Fruit fly (Drosophila melanogaster): ENCODE data around the gene Drsl6.
A peak's percentile ranks its signal among the peaks of the same experiment; 100 is the strongest.

Drsl6 gene

dm6 chr3L:3303534-3304459, 32.4 kb downstream of the Drsl6 start, which contains the start of gene ZnT63C (continued):
- TF ChIP-seq dmrt11E (tag; optimal IDR thresholded peaks at IDR 0.05) (no peak), eyg (GFP tag; optimal IDR thresholded peaks at IDR 0.05) (no peak), row (GFP tag; IDR thresholded peaks at IDR 0.05) (peak; percentile 33; the same call in 2 of the 3 replicates), CG1647 (GFP tag; optimal IDR thresholded peaks at IDR 0.05) (no peak), D (optimal IDR thresholded peaks at IDR 0.05) (no peak), D (GFP tag; optimal IDR thresholded peaks at IDR 0.05) (peak; percentile 6), Dref (GFP tag; IDR thresholded peaks at IDR 0.05) (peak; percentile 84), MESR4 (GFP tag; optimal IDR thresholded peaks at IDR 0.05) (peak; percentile 92), tap (tag; optimal IDR thresholded peaks at IDR 0.05) (no peak), cg (GFP tag; optimal IDR thresholded peaks at IDR 0.05) (peak; percentile 83), ato (GFP tag; IDR thresholded peaks at IDR 0.05; ENCODE audit: partially characterized antibody) (peak; percentile 93), CG8944 (GFP tag; optimal IDR thresholded peaks at IDR 0.05) (no peak), CG6854 (GFP tag; optimal IDR thresholded peaks at IDR 0.05) (peak; percentile 11), CG9797 (GFP tag; optimal IDR thresholded peaks at IDR 0.05) (peak; percentile 82), ci (GFP tag; IDR thresholded peaks at IDR 0.05) (peak; percentile 77; the same call in 2 of the 3 replicates), CG9215 (GFP tag; IDR thresholded peaks at IDR 0.05) (no peak), CrebB (tag; optimal IDR thresholded peaks at IDR 0.05) (peak; percentile 6), grau (tag; optimal IDR thresholded peaks at IDR 0.05) (peak; percentile 75), sd (tag; optimal IDR thresholded peaks at IDR 0.05) (peak; percentile 58), CG15514 (GFP tag; optimal IDR thresholded peaks at IDR 0.05) (no peak), usp (GFP tag; optimal IDR thresholded peaks at IDR 0.05) (no peak), CG12219 (GFP tag; optimal IDR thresholded peaks at IDR 0.05) (no peak), fru (optimal IDR thresholded peaks at IDR 0.05) (no peak), inv (GFP tag; IDR thresholded peaks at IDR 0.05; ENCODE audit: partially characterized antibody) (peak; percentile 41), CG14860 (GFP tag; IDR thresholded peaks at IDR 0.05; ENCODE audit: partially characterized antibody) (peak; percentile 88), YL-1 (GFP tag; optimal IDR thresholded peaks at IDR 0.05) (peak; percentile 72), CG12391 (tag; optimal IDR thresholded peaks at IDR 0.05) (no peak), CG18764 (GFP tag; optimal IDR thresholded peaks at IDR 0.05) (no peak), CG8290 (GFP tag; optimal IDR thresholded peaks at IDR 0.05) (no peak), CG8290 (tag; optimal IDR thresholded peaks at IDR 0.05) (peak in 1 of 2 experiments; percentile 30), CG9727 (GFP tag; optimal IDR thresholded peaks at IDR 0.05) (no peak), CG13287 (GFP tag; IDR thresholded peaks at IDR 0.05; ENCODE audit: partially characterized antibody) (peak; percentile 85), sna (GFP tag; IDR thresholded peaks at IDR 0.05; ENCODE audit: partially characterized antibody) (peak; percentile 62), Trl (optimal IDR thresholded peaks at IDR 0.05) (no peak), Trl (GFP tag; optimal IDR thresholded peaks at IDR 0.05) (no peak), CG12769 (tag; optimal IDR thresholded peaks at IDR 0.05) (peak; percentile 54), CG9437 (GFP tag; optimal IDR thresholded peaks at IDR 0.05) (no peak)

dm6 chr3L:3303087-3303526, 33.1 kb downstream of the Drsl6 start, which contains the start of gene CG14968:
Gene CG14968 (minus strand): TSS chr3L:3303112.
- TF ChIP-seq Ssrp (tag; optimal IDR thresholded peaks at IDR 0.05): peak; percentile 92
- peak; percentile 29 for TF ChIP-seq Ets97D (GFP tag; optimal IDR thresholded peaks at IDR 0.05)
- TF ChIP-seq ems (GFP tag; optimal IDR thresholded peaks at IDR 0.05): peak; percentile 91
- no peak for TF ChIP-seq CG9876 (GFP tag; optimal IDR thresholded peaks at IDR 0.05)
- peak; percentile 62 for TF ChIP-seq CG10565 (GFP tag; optimal IDR thresholded peaks at IDR 0.05)
- peak; percentile 86 for TF ChIP-seq Sox100B (GFP tag; optimal IDR thresholded peaks at IDR 0.05)
- peak; percentile 77; the same call in 1 of the 2 replicates for TF ChIP-seq sim (GFP tag; IDR thresholded peaks at IDR 0.05)
- TF ChIP-seq Xrp1 (GFP tag; IDR thresholded peaks at IDR 0.05): peak; percentile 95
- TF ChIP-seq Oaz (GFP tag; IDR thresholded peaks at IDR 0.05): peak; percentile 96
- TF ChIP-seq knrl (GFP tag; IDR thresholded peaks at IDR 0.05; ENCODE audit: partially characterized antibody): no peak
- peak; percentile 92 for TF ChIP-seq Max (GFP tag; optimal IDR thresholded peaks at IDR 0.05)
- TF ChIP-seq HmgD (GFP tag; optimal IDR thresholded peaks at IDR 0.05): no peak
- peak; percentile 90 for TF ChIP-seq dati (GFP tag; IDR thresholded peaks at IDR 0.05)
- TF ChIP-seq Gug (GFP tag; IDR thresholded peaks at IDR 0.05): peak; percentile 86
- no peak for TF ChIP-seq D (optimal IDR thresholded peaks at IDR 0.05)
- TF ChIP-seq D (GFP tag; optimal IDR thresholded peaks at IDR 0.05): peak; percentile 81

Data from whole organism, embryonic.